Worm (Caenorhabditis elegans) whole organism, L2 larva: ENCODE data around the gene gfl-1.

Experiments
- C34F6.9 ChIP-seq: fragments of 150-350 bp; optimal IDR thresholded peaks from 2 replicates; lab custom pipeline; 2014; ENCODE audit warnings: missing biosample characterization, missing genetic modification characterization
- R02D3.7 ChIP-seq: fragments of 150-350 bp; optimal IDR thresholded peaks from 2 replicates; lab custom pipeline; 2014; ENCODE audit warnings: missing biosample characterization, missing genetic modification characterization
- Y55F3AM.14 ChIP-seq: fragments of 200-800 bp; sonication (Bioruptor generic); optimal IDR thresholded peaks from 2 replicates; lab custom pipeline; 2018; ENCODE audit warnings: mild to moderate bottlenecking, missing genetic modification characterization, missing compliant biosample characterization
- ZK546.5 ChIP-seq: sonication (generic microtip); optimal IDR thresholded peaks from 2 replicates; lab custom pipeline; 2017; ENCODE audit warnings: missing biosample characterization, missing genetic modification characterization
- aly-2 ChIP-seq: fragments of 150-350 bp; optimal IDR thresholded peaks from 2 replicates; lab custom pipeline; 2014; ENCODE audit warnings: missing biosample characterization, missing genetic modification characterization
- ama-1 ChIP-seq: fragments of 150-350 bp; optimal IDR thresholded peaks from 2 replicates; lab custom pipeline; 2018; ENCODE audit warnings: inconsistent platforms
- blmp-1 ChIP-seq: sonication (generic microtip); optimal IDR thresholded peaks from 2 replicates; lab custom pipeline; 2017; ENCODE audit warnings: missing genetic modification characterization, mild to moderate bottlenecking, missing compliant biosample characterization, antibody characterized with exemption, moderate library complexity; ENCODE audit not compliant: insufficient read depth
- ceh-16 ChIP-seq: fragments of 150-350 bp; optimal IDR thresholded peaks from 2 replicates; lab custom pipeline; 2014; ENCODE audit warnings: missing biosample characterization, missing genetic modification characterization
- ceh-82 ChIP-seq: fragments of 150-350 bp; optimal IDR thresholded peaks from 2 replicates; lab custom pipeline; 2014; ENCODE audit warnings: missing biosample characterization, missing genetic modification characterization
- crh-2 ChIP-seq: sonication (generic microtip); optimal IDR thresholded peaks from 2 replicates; lab custom pipeline; 2017; ENCODE audit warnings: missing biosample characterization, missing genetic modification characterization
- dmd-4 ChIP-seq: sonication (generic microtip); optimal IDR thresholded peaks from 2 replicates; lab custom pipeline; 2017; ENCODE audit warnings: missing biosample characterization, missing genetic modification characterization
- egl-27 ChIP-seq: sonication (generic microtip); optimal IDR thresholded peaks from 3 replicates; lab custom pipeline; 2017; ENCODE audit warnings: missing biosample characterization, missing genetic modification reagents, missing genetic modification characterization
- elt-1 ChIP-seq: fragments of 150-350 bp; optimal IDR thresholded peaks from 2 replicates; lab custom pipeline; 2014; ENCODE audit warnings: missing biosample characterization, missing genetic modification characterization
- elt-3 ChIP-seq: sonication (generic microtip); optimal IDR thresholded peaks from 2 replicates; lab custom pipeline; 2017; ENCODE audit warnings: missing biosample characterization, missing genetic modification characterization
- fos-1 ChIP-seq: fragments of 150-350 bp; optimal IDR thresholded peaks from 2 replicates; lab custom pipeline; 2014; ENCODE audit warnings: missing biosample characterization, missing genetic modification characterization
- lin-13 ChIP-seq: fragments of 150-350 bp; optimal IDR thresholded peaks from 2 replicates; lab custom pipeline; 2014; ENCODE audit warnings: missing biosample characterization, missing genetic modification reagents, missing genetic modification characterization
- lin-39 ChIP-seq: fragments of 150-350 bp; optimal IDR thresholded peaks from 2 replicates; lab custom pipeline; 2014; ENCODE audit warnings: missing biosample characterization, missing genetic modification reagents, missing genetic modification characterization
- lsy-2 ChIP-seq, 2 experiments: fragments of 150-350 bp in 1 of 2; sonication (generic microtip) in 1 of 2; optimal IDR thresholded peaks; 2 replicates each; lab custom pipeline; 2014 to 2017; ENCODE audit warnings: missing biosample characterization in 2 of 2, missing genetic modification characterization in 2 of 2
- mab-5 ChIP-seq: fragments of 150-350 bp; optimal IDR thresholded peaks from 2 replicates; lab custom pipeline; 2014; ENCODE audit warnings: missing biosample characterization, missing genetic modification characterization
- mbf-1 ChIP-seq: sonication (generic microtip); optimal IDR thresholded peaks from 2 replicates; lab custom pipeline; 2017; ENCODE audit warnings: missing biosample characterization, missing genetic modification characterization
- mdl-1 ChIP-seq, 2 experiments: fragments of 150-350 bp in 1 of 2; sonication (generic microtip) in 1 of 2; optimal IDR thresholded peaks; 2 replicates each; lab custom pipeline; 2017; ENCODE audit warnings: missing biosample characterization in 2 of 2, missing genetic modification characterization in 2 of 2
- nhr-11 ChIP-seq: fragments of 150-350 bp; optimal IDR thresholded peaks from 2 replicates; lab custom pipeline; 2014; ENCODE audit warnings: missing biosample characterization, missing genetic modification characterization
- nhr-12 ChIP-seq: fragments of 150-350 bp; optimal IDR thresholded peaks from 2 replicates; lab custom pipeline; 2014; ENCODE audit warnings: missing biosample characterization, missing genetic modification characterization
- nhr-129 ChIP-seq: fragments of 150-350 bp; optimal IDR thresholded peaks from 2 replicates; lab custom pipeline; 2014; ENCODE audit warnings: missing biosample characterization, missing genetic modification characterization
- nhr-21 ChIP-seq: fragments of 150-350 bp; optimal IDR thresholded peaks from 2 replicates; lab custom pipeline; 2014; ENCODE audit warnings: missing biosample characterization, missing genetic modification characterization
- nhr-23 ChIP-seq: fragments of 150-350 bp; optimal IDR thresholded peaks from 2 replicates; lab custom pipeline; 2014; ENCODE audit warnings: missing biosample characterization, missing genetic modification reagents, missing genetic modification characterization
- nhr-237 ChIP-seq: fragments of 150-350 bp; optimal IDR thresholded peaks from 2 replicates; lab custom pipeline; 2014; ENCODE audit warnings: missing biosample characterization, missing genetic modification characterization
- nhr-25 ChIP-seq: fragments of 150-350 bp; sonication (generic microtip); optimal IDR thresholded peaks from 3 replicates; lab custom pipeline; 2014; ENCODE audit warnings: missing biosample characterization, missing genetic modification characterization
- nhr-6 ChIP-seq: fragments of 150-350 bp; optimal IDR thresholded peaks from 2 replicates; lab custom pipeline; 2014; ENCODE audit warnings: missing biosample characterization, missing genetic modification characterization
- nhr-77 ChIP-seq: fragments of 150-350 bp; optimal IDR thresholded peaks from 2 replicates; lab custom pipeline; 2014; ENCODE audit warnings: missing biosample characterization, missing genetic modification characterization
- peb-1 ChIP-seq: fragments of 150-350 bp; optimal IDR thresholded peaks from 2 replicates; lab custom pipeline; 2014; ENCODE audit warnings: missing biosample characterization, missing genetic modification characterization
- sem-4 ChIP-seq: fragments of 150-350 bp; optimal IDR thresholded peaks from 2 replicates; lab custom pipeline; 2014; ENCODE audit warnings: missing biosample characterization, missing genetic modification reagents, missing genetic modification characterization
- skn-1 ChIP-seq: sonication (generic microtip); optimal IDR thresholded peaks from 2 replicates; lab custom pipeline; 2017; ENCODE audit warnings: missing biosample characterization, missing genetic modification characterization
- sma-3 ChIP-seq: sonication (generic microtip); optimal IDR thresholded peaks from 2 replicates; lab custom pipeline; 2016; ENCODE audit warnings: missing genetic modification reagents, missing genetic modification characterization, missing compliant biosample characterization
- sma-9 ChIP-seq, 2 experiments: fragments of 150-350 bp in 1 of 2; sonication (generic microtip) in 1 of 2; optimal IDR thresholded peaks; 2 replicates each; lab custom pipeline; 2014 to 2016; ENCODE audit warnings: missing genetic modification characterization in 2 of 2, mild to moderate bottlenecking in 1 of 2, missing biosample characterization in 1 of 2, missing compliant biosample characterization in 1 of 2, missing genetic modification reagents in 1 of 2, moderate library complexity in 1 of 2
- snpc-4 ChIP-seq: fragments of 150-350 bp; optimal IDR thresholded peaks from 2 replicates; lab custom pipeline; 2014; ENCODE audit warnings: missing biosample characterization, missing genetic modification characterization
- unc-39 ChIP-seq: fragments of 150-350 bp; optimal IDR thresholded peaks from 2 replicates; lab custom pipeline; 2014; ENCODE audit warnings: missing biosample characterization, missing genetic modification characterization
- unc-55 ChIP-seq: fragments of 150-350 bp; sonication (generic microtip); optimal IDR thresholded peaks from 3 replicates; lab custom pipeline; 2014; ENCODE audit warnings: missing biosample characterization, missing genetic modification reagents, missing genetic modification characterization
- unc-62 ChIP-seq: fragments of 150-350 bp; optimal IDR thresholded peaks from 2 replicates; lab custom pipeline; 2014; ENCODE audit warnings: missing biosample characterization, missing genetic modification reagents, missing genetic modification characterization
- zag-1 ChIP-seq: fragments of 150-350 bp; optimal IDR thresholded peaks from 2 replicates; lab custom pipeline; 2014; ENCODE audit warnings: missing biosample characterization, missing genetic modification characterization
- ztf-4 ChIP-seq: fragments of 150-350 bp; optimal IDR thresholded peaks from 2 replicates; lab custom pipeline; 2014; ENCODE audit warnings: missing biosample characterization, missing genetic modification characterization

gfl-1 gene

DNA sequence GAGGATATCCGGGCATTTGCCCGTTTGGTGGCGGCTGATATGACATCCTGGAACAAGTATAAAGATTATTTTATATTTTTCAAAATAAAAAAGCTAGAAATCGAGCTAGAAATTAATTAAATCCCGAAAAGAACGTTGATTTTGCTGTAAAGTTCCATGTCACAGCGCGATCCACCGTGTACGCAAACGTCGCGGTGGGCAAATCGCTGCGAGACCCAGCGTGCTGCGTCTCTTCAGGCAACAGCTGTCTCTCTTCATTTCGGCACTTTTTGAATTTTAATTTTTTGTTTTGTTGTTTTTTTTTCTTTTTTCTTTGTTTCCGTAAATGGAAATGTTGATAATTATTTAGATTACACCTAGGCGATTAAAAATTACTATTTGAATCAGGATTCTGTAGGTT lies 45.1 kb downstream of the gfl-1 start, which contains the start of gene sec-24.1 (continued):
- TF ChIP-seq sma-3: peak; percentile 92
- peak; percentile 69 for TF ChIP-seq nhr-6 (tag; lab: Kevin White, UChicago)
- TF ChIP-seq nhr-25 (tag; lab: Kevin White, UChicago): peak; percentile 92
- peak; percentile 65 for TF ChIP-seq blmp-1 (tag; lab: Kevin White, UChicago)
- peak; percentile 88 for TF ChIP-seq nhr-21 (tag; lab: Kevin White, UChicago)

DNA sequence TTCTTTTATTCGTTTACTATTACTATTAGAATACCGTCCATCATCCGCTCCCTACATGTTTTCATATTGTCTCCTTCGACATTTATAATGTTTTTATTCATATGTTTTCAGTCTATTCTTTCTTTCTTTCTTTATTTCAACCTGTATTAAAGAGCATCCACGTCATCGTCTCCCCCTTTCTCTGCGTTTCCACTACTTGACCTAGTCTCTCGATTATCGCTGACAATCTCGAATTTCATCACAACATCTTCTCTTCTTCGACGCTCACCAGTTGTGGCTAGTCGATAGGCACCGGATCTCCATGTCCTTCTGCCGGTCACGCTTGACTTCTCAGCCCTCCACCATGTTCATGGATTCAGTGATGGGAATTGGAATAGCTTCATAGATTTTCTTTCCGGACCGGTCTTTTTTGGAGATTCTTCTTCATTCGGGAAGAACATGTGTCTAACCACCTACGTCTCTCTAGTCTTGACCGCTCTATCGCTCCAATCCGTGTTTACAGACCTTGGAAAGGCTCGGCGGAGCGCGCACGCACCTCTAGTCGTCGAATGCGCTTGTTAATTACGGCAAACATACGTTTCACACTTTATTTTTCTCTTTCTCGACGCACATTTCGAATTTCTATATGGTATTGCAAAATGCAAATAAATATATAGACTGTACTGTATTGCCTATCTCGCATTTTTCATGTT lies 47.3 kb downstream of the gfl-1 start:
- no peak for TF ChIP-seq mbf-1 (tag; lab: Kevin White, UChicago)
- no peak for TF ChIP-seq nhr-23 (tag; lab: Kevin White, UChicago)
- no peak for TF ChIP-seq nhr-21 (tag; lab: Kevin White, UChicago)
- no peak for TF ChIP-seq lsy-2 (tag; optimal IDR thresholded peaks at IDR 0.05; lab: Kevin White, UChicago)
- TF ChIP-seq sem-4: no peak
- TF ChIP-seq blmp-1 (tag; lab: Kevin White, UChicago): no peak
- TF ChIP-seq Y55F3AM.14 (GFP tag; lab: Kevin White, UChicago): no peak
- TF ChIP-seq snpc-4 (tag; lab: Kevin White, UChicago): no peak
- no peak for TF ChIP-seq C34F6.9 (tag; lab: Kevin White, UChicago)

DNA sequence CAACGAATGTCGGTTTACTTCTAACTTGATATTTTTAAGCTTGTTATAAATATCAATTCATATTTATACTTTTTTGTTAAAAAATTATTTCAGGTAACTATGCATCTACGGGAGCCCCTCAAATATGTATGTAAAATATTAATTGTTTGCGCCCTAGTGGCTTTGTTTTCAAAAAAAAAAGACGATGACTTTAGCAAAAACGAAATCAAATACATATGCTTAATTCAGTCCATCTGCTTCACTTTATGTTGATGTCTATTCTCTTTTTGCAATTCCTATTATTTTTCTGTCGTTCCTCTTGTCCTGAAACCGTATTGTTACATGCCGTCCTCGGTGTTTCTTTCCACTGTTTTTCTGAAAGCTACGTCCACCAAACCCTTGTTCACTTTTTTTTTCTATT lies 48.7 kb downstream of the gfl-1 start:
- TF ChIP-seq ztf-4 (tag; lab: Kevin White, UChicago) (no peak), ama-1 (lab: Kevin White, UChicago) (no peak), lin-13 (no peak), peb-1 (tag; lab: Kevin White, UChicago) (no peak), nhr-11 (tag; lab: Kevin White, UChicago) (no peak), fos-1 (no peak), ZK546.5 (tag; lab: Kevin White, UChicago) (no peak), lsy-2 (tag; optimal IDR thresholded peaks at IDR 0.05; lab: Kevin White, UChicago) (no peak), aly-2 (tag; lab: Kevin White, UChicago) (no peak), crh-2 (no peak), mbf-1 (tag; lab: Kevin White, UChicago) (no peak), C34F6.9 (tag; lab: Kevin White, UChicago) (no peak), egl-27 (tag; lab: Kevin White, UChicago) (no peak), nhr-129 (tag; lab: Kevin White, UChicago) (no peak), elt-3 (no peak), nhr-237 (tag; lab: Kevin White, UChicago) (no peak)

DNA sequence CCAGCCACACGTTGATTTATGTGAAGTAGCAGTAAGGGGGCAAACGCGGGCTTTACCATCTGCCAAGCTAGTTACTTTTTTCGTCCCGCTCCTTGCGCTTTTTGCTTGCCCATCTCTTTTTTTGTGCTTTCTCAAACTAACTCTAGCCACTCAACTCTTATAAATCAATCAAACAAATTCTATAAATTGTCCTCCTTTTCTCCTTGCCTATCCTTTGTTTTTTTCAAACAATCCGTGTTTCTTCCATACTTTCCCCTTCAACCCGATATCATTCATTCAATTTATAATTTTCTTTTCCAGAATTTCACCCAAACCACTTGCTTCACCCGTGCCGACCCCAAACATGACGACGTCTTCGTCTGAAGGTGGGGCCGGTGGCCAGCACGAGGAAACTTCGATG lies 49.1 kb downstream of the gfl-1 start, which contains the start of gene srgp-1:
Gene srgp-1, plus strand, starts transcription at position 301 of the 400 bp plus-strand sequence.
- TF ChIP-seq unc-39 (tag; lab: Kevin White, UChicago): no peak
- TF ChIP-seq nhr-25 (tag; lab: Kevin White, UChicago): no peak
- no peak for TF ChIP-seq ztf-4 (tag; lab: Kevin White, UChicago)
- TF ChIP-seq nhr-21 (tag; lab: Kevin White, UChicago): no peak
- no peak for TF ChIP-seq crh-2
- no peak for TF ChIP-seq lsy-2 (tag; optimal IDR thresholded peaks at IDR 0.05; lab: Kevin White, UChicago)
- TF ChIP-seq aly-2 (tag; lab: Kevin White, UChicago): no peak
- TF ChIP-seq nhr-77 (tag; lab: Kevin White, UChicago): no peak
- TF ChIP-seq snpc-4 (tag; lab: Kevin White, UChicago): no peak
- TF ChIP-seq mdl-1 (tag; optimal IDR thresholded peaks at IDR 0.05; lab: Kevin White, UChicago): no peak
- no peak for TF ChIP-seq unc-55 (GFP tag; lab: Kevin White, UChicago)

DNA sequence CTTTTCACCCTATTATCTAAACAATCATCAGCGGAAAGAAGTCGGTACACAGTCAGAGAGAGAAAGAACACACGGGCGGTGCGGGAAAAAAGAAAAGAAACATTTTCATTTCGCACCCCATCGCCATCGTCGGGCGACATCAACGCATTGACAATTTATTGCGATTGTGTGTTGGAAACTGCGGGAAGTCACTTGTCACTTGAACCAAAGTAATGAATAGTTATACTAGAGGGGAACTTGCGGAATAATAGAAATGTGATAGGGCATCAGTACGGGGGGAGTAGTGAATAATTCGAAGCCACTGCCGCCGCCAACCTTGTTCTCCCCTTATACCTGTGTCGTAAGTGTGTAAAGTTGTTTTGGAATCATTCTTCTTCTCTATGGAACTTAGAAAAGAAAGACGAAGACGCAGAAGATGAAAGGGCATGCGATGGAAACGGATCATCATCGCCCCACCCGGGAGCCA lies 50.3 kb downstream of the gfl-1 start:
- TF ChIP-seq ceh-82 (no peak), mab-5 (tag; lab: Kevin White, UChicago) (no peak), elt-3 (no peak), fos-1 (peak; percentile 47), lin-39 (tag; lab: Kevin White, UChicago) (no peak), sma-9 (GFP tag; optimal IDR thresholded peaks at IDR 0.05; lab: Kevin White, UChicago) (no peak), sma-9 (tag; optimal IDR thresholded peaks at IDR 0.05; lab: Kevin White, UChicago) (no peak), elt-1 (tag; lab: Kevin White, UChicago) (no peak), sma-3 (peak; percentile 27), R02D3.7 (tag; lab: Kevin White, UChicago) (no peak), nhr-25 (tag; lab: Kevin White, UChicago) (peak; percentile 45), lin-13 (no peak), aly-2 (tag; lab: Kevin White, UChicago) (no peak), skn-1 (tag; lab: Kevin White, UChicago) (no peak), nhr-77 (tag; lab: Kevin White, UChicago) (no peak), nhr-11 (tag; lab: Kevin White, UChicago) (no peak), C34F6.9 (tag; lab: Kevin White, UChicago) (no peak), lsy-2 (tag; optimal IDR thresholded peaks at IDR 0.05; lab: Kevin White, UChicago) (no peak), egl-27 (tag; lab: Kevin White, UChicago) (no peak), nhr-12 (tag; lab: Kevin White, UChicago) (no peak), nhr-21 (tag; lab: Kevin White, UChicago) (no peak), ceh-16 (tag; lab: Kevin White, UChicago) (peak; percentile 29), dmd-4 (tag; lab: Kevin White, UChicago) (no peak), crh-2 (no peak), zag-1 (tag; lab: Kevin White, UChicago) (no peak), unc-55 (GFP tag; lab: Kevin White, UChicago) (no peak), unc-62 (GFP tag; lab: Kevin White, UChicago) (no peak)
